Worm (Caenorhabditis elegans): ENCODE measurements around the gene ule-5.

ce11 chrX:11854903-11855302 is 28.0 kb upstream of the ule-5 start, which contains the start of gene F54F7.8:
- TF ChIP-seq drap-1 (GFP tag; optimal IDR thresholded peaks at IDR 0.05) = no peak
- no peak for TF ChIP-seq snpc-4 (tag; optimal IDR thresholded peaks at IDR 0.05)
- TF ChIP-seq pha-4 (tag; optimal IDR thresholded peaks at IDR 0.05) = no peak
- no peak for TF ChIP-seq tbx-8 (GFP tag; optimal IDR thresholded peaks at IDR 0.05)
- no peak for TF ChIP-seq lin-13 (tag; optimal IDR thresholded peaks at IDR 0.05)

All from whole organism, mixed stage, embryonic.